Worm (Caenorhabditis elegans) whole organism, late embryonic: ENCODE data around the gene abu-1.

Experiments
- C08G9.2 ChIP-seq: sonication (generic microtip); optimal IDR thresholded peaks from 2 replicates; lab custom pipeline; 2016; ENCODE audit warnings: mild to moderate bottlenecking, missing genetic modification characterization, moderate library complexity, missing compliant biosample characterization
- C38D4.7 ChIP-seq: fragments of 200-800 bp; sonication (Bioruptor generic); optimal IDR thresholded peaks from 2 replicates; lab custom pipeline; 2018; ENCODE audit warnings: mild to moderate bottlenecking, missing genetic modification characterization, moderate library complexity, missing compliant biosample characterization
- K09A11.1 ChIP-seq: sonication (generic microtip); optimal IDR thresholded peaks from 2 replicates; lab custom pipeline; 2017; ENCODE audit warnings: antibody characterized with exemption, mild to moderate bottlenecking, missing genetic modification characterization, missing compliant biosample characterization; ENCODE audit not compliant: insufficient read depth
- ahr-1 ChIP-seq: sonication (generic microtip); optimal IDR thresholded peaks from 2 replicates; lab custom pipeline; 2016; ENCODE audit warnings: missing genetic modification characterization, missing compliant biosample characterization
- ceh-14 ChIP-seq: sonication (generic microtip); optimal IDR thresholded peaks from 2 replicates; lab custom pipeline; 2016; ENCODE audit warnings: missing genotype, missing genetic modification characterization, missing compliant biosample characterization
- ceh-18 ChIP-seq: sonication (generic microtip); optimal IDR thresholded peaks from 2 replicates; lab custom pipeline; 2016; ENCODE audit warnings: missing genetic modification characterization, missing compliant biosample characterization
- ceh-2 ChIP-seq: sonication (generic microtip); optimal IDR thresholded peaks from 2 replicates; lab custom pipeline; 2016; ENCODE audit warnings: missing genotype, missing genetic modification characterization, missing compliant biosample characterization
- ceh-30 ChIP-seq: fragments of 150-350 bp; optimal IDR thresholded peaks from 2 replicates; lab custom pipeline; 2014; ENCODE audit warnings: missing biosample characterization, missing genetic modification characterization
- ceh-31 ChIP-seq: sonication (generic microtip); optimal IDR thresholded peaks from 2 replicates; lab custom pipeline; 2016; ENCODE audit warnings: missing genetic modification characterization, missing compliant biosample characterization
- ceh-48 ChIP-seq: sonication (generic microtip); optimal IDR thresholded peaks from 2 replicates; lab custom pipeline; 2016; ENCODE audit warnings: missing genetic modification characterization, inconsistent platforms, missing compliant biosample characterization
- che-1 ChIP-seq: sonication (generic microtip); optimal IDR thresholded peaks from 2 replicates; lab custom pipeline; 2016; ENCODE audit warnings: mild to moderate bottlenecking, missing genetic modification characterization, missing compliant biosample characterization
- dve-1 ChIP-seq: sonication (generic microtip); optimal IDR thresholded peaks from 2 replicates; lab custom pipeline; 2017; ENCODE audit warnings: antibody characterized with exemption, mild to moderate bottlenecking, missing genetic modification characterization, missing compliant biosample characterization
- elt-2 ChIP-seq: sonication (generic microtip); optimal IDR thresholded peaks from 2 replicates; lab custom pipeline; 2016; ENCODE audit warnings: missing genetic modification reagents, missing genetic modification characterization, missing compliant biosample characterization
- elt-4 ChIP-seq: sonication (generic microtip); optimal IDR thresholded peaks from 2 replicates; lab custom pipeline; 2016; ENCODE audit warnings: missing genetic modification characterization, missing compliant biosample characterization
- ets-4 ChIP-seq: sonication (generic microtip); optimal IDR thresholded peaks from 2 replicates; lab custom pipeline; 2016; ENCODE audit warnings: missing genetic modification characterization, missing compliant biosample characterization
- fkh-10 ChIP-seq: fragments of 150-350 bp; optimal IDR thresholded peaks from 2 replicates; lab custom pipeline; 2014; ENCODE audit warnings: missing biosample characterization, missing genetic modification reagents, missing genetic modification characterization
- fkh-6 ChIP-seq: sonication (generic microtip); optimal IDR thresholded peaks from 2 replicates; lab custom pipeline; 2016; ENCODE audit warnings: missing genetic modification characterization, missing compliant biosample characterization
- hlh-13 ChIP-seq: fragments of 200-800 bp; sonication (Bioruptor generic); optimal IDR thresholded peaks from 2 replicates; lab custom pipeline; 2018; ENCODE audit warnings: mild to moderate bottlenecking, missing genetic modification characterization, missing compliant biosample characterization
- lim-6 ChIP-seq: sonication (generic microtip); optimal IDR thresholded peaks from 2 replicates; lab custom pipeline; 2016; ENCODE audit warnings: missing genetic modification characterization, missing compliant biosample characterization
- lin-11 ChIP-seq: fragments of 200-800 bp; sonication (Bioruptor generic); optimal IDR thresholded peaks from 2 replicates; lab custom pipeline; 2018; ENCODE audit warnings: mild to moderate bottlenecking, missing genetic modification characterization, missing compliant biosample characterization
- madf-2 ChIP-seq: sonication (generic microtip); optimal IDR thresholded peaks from 2 replicates; lab custom pipeline; 2017; ENCODE audit warnings: missing genetic modification characterization, missing compliant biosample characterization
- nfya-1 ChIP-seq: sonication (generic microtip); optimal IDR thresholded peaks from 2 replicates; lab custom pipeline; 2017; ENCODE audit warnings: missing genetic modification characterization, mild to moderate bottlenecking, missing compliant biosample characterization, antibody characterized with exemption, moderate library complexity
- nhr-232 ChIP-seq: sonication (generic microtip); optimal IDR thresholded peaks from 2 replicates; lab custom pipeline; 2016; ENCODE audit warnings: missing genetic modification characterization, missing compliant biosample characterization
- npax-4 ChIP-seq: sonication (generic microtip); optimal IDR thresholded peaks from 2 replicates; lab custom pipeline; 2016; ENCODE audit warnings: missing genetic modification characterization, missing compliant biosample characterization
- pat-9 ChIP-seq: fragments of 200-800 bp; sonication (Bioruptor generic); optimal IDR thresholded peaks from 2 replicates; lab custom pipeline; 2018; ENCODE audit warnings: mild to moderate bottlenecking, missing genetic modification characterization, moderate library complexity, missing compliant biosample characterization
- pha-2 ChIP-seq: sonication (generic microtip); optimal IDR thresholded peaks from 2 replicates; lab custom pipeline; 2017; ENCODE audit warnings: mild to moderate bottlenecking, missing genetic modification characterization, missing compliant biosample characterization
- pha-4 ChIP-seq: fragments of 150-350 bp; optimal IDR thresholded peaks from 2 replicates; lab custom pipeline; 2018; ENCODE audit warnings: missing biosample characterization, missing genetic modification reagents, missing genetic modification characterization
- pqm-1 ChIP-seq: sonication (generic microtip); optimal IDR thresholded peaks from 2 replicates; lab custom pipeline; 2016; ENCODE audit warnings: missing genetic modification characterization, missing compliant biosample characterization
- pros-1 ChIP-seq: fragments of 150-350 bp; optimal IDR thresholded peaks from 2 replicates; lab custom pipeline; 2014; ENCODE audit warnings: missing biosample characterization, missing genetic modification reagents, missing genetic modification characterization
- rnt-1 ChIP-seq: sonication (generic microtip); optimal IDR thresholded peaks from 2 replicates; lab custom pipeline; 2016; ENCODE audit warnings: missing genetic modification characterization, missing compliant biosample characterization
- sox-2 ChIP-seq: fragments of 200-800 bp; sonication (Bioruptor generic); IDR thresholded peaks from 2 replicates; pipeline ENCODE4 v1.3.6; 2022; ENCODE audit warnings: missing genetic modification reagents, missing genetic modification characterization, missing compliant biosample characterization
- tbx-2 ChIP-seq: sonication (generic microtip); optimal IDR thresholded peaks from 2 replicates; lab custom pipeline; 2016; ENCODE audit warnings: missing genetic modification characterization, missing compliant biosample characterization
- tbx-7 ChIP-seq: sonication (generic microtip); optimal IDR thresholded peaks from 2 replicates; lab custom pipeline; 2016; ENCODE audit warnings: missing genotype, missing genetic modification characterization, missing compliant biosample characterization
- ttx-3 ChIP-seq: sonication (generic microtip); optimal IDR thresholded peaks from 2 replicates; lab custom pipeline; 2016; ENCODE audit warnings: missing genetic modification reagents, missing genetic modification characterization, missing compliant biosample characterization
- unc-3 ChIP-seq, 2 experiments: fragments of 200-800 bp in 1 of 2; sonication (Bioruptor generic) in 1 of 2; sonication (generic microtip) in 1 of 2; conservative IDR thresholded peaks in 1 of 2; optimal IDR thresholded peaks in 1 of 2; 2 replicates each; pipeline versions ENCODE4 v1.3.6 to Lab custom; 2016 to 2022; ENCODE audit warnings: missing compliant biosample characterization in 2 of 2, missing genetic modification characterization in 2 of 2, missing genetic modification reagents in 1 of 2
- unc-86 ChIP-seq: sonication (generic microtip); optimal IDR thresholded peaks from 2 replicates; lab custom pipeline; 2016; ENCODE audit warnings: missing genetic modification characterization, missing compliant biosample characterization
- zip-5 ChIP-seq: sonication (generic microtip); optimal IDR thresholded peaks from 2 replicates; lab custom pipeline; 2016; ENCODE audit warnings: missing genetic modification characterization, missing compliant biosample characterization

The abu-1 gene

ce11 chrV:10410030-10410713 is 28.5 kb upstream of the abu-1 start, which contains the start of gene F15H10.12:
Gene F15H10.12 (minus strand): TSS chrV:10410080.
- TF ChIP-seq madf-2 (tag; lab: Kevin White, UChicago) (no peak), hlh-13 (GFP tag; lab: Kevin White, UChicago) (no peak), sox-2 (GFP tag; lab: Robert Waterston, UW) (no peak), elt-4 (tag; lab: Kevin White, UChicago) (no peak), ceh-30 (tag; lab: Kevin White, UChicago) (no peak), ets-4 (tag; lab: Kevin White, UChicago) (no peak), C38D4.7 (GFP tag; lab: Kevin White, UChicago) (no peak)

ce11 chrV:10406313-10406712 is 24.7 kb upstream of the abu-1 start, which contains the start of gene F15H10.7:
Gene F15H10.7 (minus strand): TSS chrV:10406413.
- TF ChIP-seq ceh-31 = no peak
- TF ChIP-seq che-1 (tag; lab: Kevin White, UChicago) = no peak
- TF ChIP-seq pat-9 (tag; lab: Kevin White, UChicago) = no peak
- no peak for TF ChIP-seq pha-4 (tag; lab: Kevin White, UChicago)
- no peak for TF ChIP-seq unc-86 (tag; lab: Kevin White, UChicago)
- no peak for TF ChIP-seq K09A11.1 (tag; lab: Kevin White, UChicago)
- TF ChIP-seq pros-1 (tag; lab: Kevin White, UChicago) = no peak
- TF ChIP-seq ahr-1 (tag; lab: Kevin White, UChicago) = no peak
- TF ChIP-seq elt-4 (tag; lab: Kevin White, UChicago) = no peak
- no peak for TF ChIP-seq nfya-1 (tag; lab: Kevin White, UChicago)
- no peak for TF ChIP-seq dve-1
- no peak for TF ChIP-seq elt-2 (tag; lab: Kevin White, UChicago)
- no peak for TF ChIP-seq ceh-48 (tag; lab: Kevin White, UChicago)
- no peak for TF ChIP-seq zip-5 (tag; lab: Kevin White, UChicago)
- no peak for TF ChIP-seq npax-4 (tag; lab: Kevin White, UChicago)
- no peak for TF ChIP-seq nhr-232 (tag; lab: Kevin White, UChicago)
- TF ChIP-seq madf-2 (tag; lab: Kevin White, UChicago) = no peak
- TF ChIP-seq unc-3 (GFP tag; conservative IDR thresholded peaks at IDR 0.05; lab: Robert Waterston, UW) = no peak
- no peak for TF ChIP-seq unc-3 (tag; optimal IDR thresholded peaks at IDR 0.05; lab: Kevin White, UChicago)

ce11 chrV:10404701-10405100 is 23.1 kb upstream of the abu-1 start:
- TF ChIP-seq pat-9 (tag; lab: Kevin White, UChicago) (no peak), unc-3 (GFP tag; conservative IDR thresholded peaks at IDR 0.05; lab: Robert Waterston, UW) (no peak), unc-3 (tag; optimal IDR thresholded peaks at IDR 0.05; lab: Kevin White, UChicago) (no peak), tbx-2 (no peak), lim-6 (tag; lab: Kevin White, UChicago) (no peak), pqm-1 (no peak), nfya-1 (tag; lab: Kevin White, UChicago) (no peak), K09A11.1 (tag; lab: Kevin White, UChicago) (no peak), pha-2 (tag; lab: Kevin White, UChicago) (no peak), rnt-1 (tag; lab: Kevin White, UChicago) (no peak), ceh-18 (no peak), fkh-6 (tag; lab: Kevin White, UChicago) (no peak), C08G9.2 (no peak), sox-2 (GFP tag; lab: Robert Waterston, UW) (no peak), elt-4 (tag; lab: Kevin White, UChicago) (no peak), ahr-1 (tag; lab: Kevin White, UChicago) (no peak), dve-1 (no peak), tbx-7 (no peak), fkh-10 (GFP tag; lab: Kevin White, UChicago) (no peak), unc-86 (tag; lab: Kevin White, UChicago) (no peak), C38D4.7 (GFP tag; lab: Kevin White, UChicago) (no peak)

- TF ChIP-seq ceh-2 (tag; lab: Kevin White, UChicago) = no peak
- TF ChIP-seq ceh-14 (tag; lab: Kevin White, UChicago) = no peak
- TF ChIP-seq ahr-1 (tag; lab: Kevin White, UChicago) = no peak
- no peak for TF ChIP-seq ttx-3
- TF ChIP-seq lin-11 (tag; lab: Kevin White, UChicago) = no peak
- TF ChIP-seq, all 69 proteins: peak for 0
Observed at ce11 chrV:10402804-10403203, 21.2 kb upstream of the abu-1 start, which contains the start of gene F15H10.8. Gene F15H10.8 (minus strand): TSS chrV:10402904.
